Fruit fly (Drosophila melanogaster) whole organism, embryonic: Measurements from ENCODE around the gene CG9372.

Experiments
- Aef1 ChIP-seq: fragments of 200-800 bp; sonication (Bioruptor generic); IDR thresholded peaks from 3 replicates; pipeline ENCODE4 v1.3.6; 2022; ENCODE audit warnings: missing biosample characterization, missing genetic modification characterization
- CG10267 ChIP-seq: fragments of 200-800 bp; sonication (Bioruptor generic); optimal IDR thresholded peaks from 2 replicates; lab custom pipeline; 2018; ENCODE audit warnings: missing biosample characterization, mild to moderate bottlenecking, missing genetic modification characterization, moderate library complexity
- CG10543 ChIP-seq: fragments of 200-800 bp; sonication (Bioruptor generic); optimal IDR thresholded peaks from 3 replicates; lab custom pipeline; 2017; ENCODE audit warnings: missing biosample characterization, mild to moderate bottlenecking, missing genetic modification characterization, moderate library complexity
- CG12744 ChIP-seq: fragments of 200-800 bp; sonication (Bioruptor generic); optimal IDR thresholded peaks from 2 replicates; lab custom pipeline; 2016; ENCODE audit warnings: missing biosample characterization, missing genetic modification characterization
- CG13123 ChIP-seq: fragments of 200-800 bp; sonication (Bioruptor generic); optimal IDR thresholded peaks from 2 replicates; lab custom pipeline; 2016; ENCODE audit warnings: missing biosample characterization, missing genetic modification characterization
- CG13424 ChIP-seq: fragments of 200-800 bp; sonication (Bioruptor generic); optimal IDR thresholded peaks from 2 replicates; lab custom pipeline; 2019; ENCODE audit warnings: missing biosample characterization, mild to moderate bottlenecking, missing genetic modification characterization, moderate library complexity
- CG13624 ChIP-seq: fragments of 200-800 bp; sonication (Bioruptor generic); optimal IDR thresholded peaks from 2 replicates; lab custom pipeline; 2016; ENCODE audit warnings: missing biosample characterization, missing genetic modification characterization
- CG14667 ChIP-seq: fragments of 200-800 bp; sonication (Bioruptor generic); IDR thresholded peaks from 2 replicates; pipeline ENCODE4 v1.3.6; 2022; ENCODE audit warnings: missing biosample characterization, missing genetic modification characterization
- CG14710 ChIP-seq: fragments of 200-800 bp; sonication (Bioruptor generic); optimal IDR thresholded peaks from 3 replicates; lab custom pipeline; 2019; ENCODE audit warnings: missing biosample characterization, mild to moderate bottlenecking, missing genetic modification characterization, moderate library complexity
- CG18476 ChIP-seq: fragments of 200-800 bp; sonication (Bioruptor generic); optimal IDR thresholded peaks from 2 replicates; lab custom pipeline; 2016; ENCODE audit warnings: missing biosample characterization, mild to moderate bottlenecking, missing genetic modification characterization
- CG34376 ChIP-seq: fragments of 200-800 bp; sonication (Bioruptor generic); optimal IDR thresholded peaks from 2 replicates; lab custom pipeline; 2018; ENCODE audit warnings: missing biosample characterization, mild to moderate bottlenecking, missing genetic modification characterization
- CG3838 ChIP-seq: fragments of 200-800 bp; sonication (Bioruptor generic); optimal IDR thresholded peaks from 3 replicates; lab custom pipeline; 2016; ENCODE audit warnings: missing biosample characterization, missing genetic modification characterization
- CG5245 ChIP-seq: fragments of 200-800 bp; sonication (Bioruptor generic); optimal IDR thresholded peaks from 3 replicates; lab custom pipeline; 2016; ENCODE audit warnings: missing biosample characterization, missing genetic modification characterization
- CG7987 ChIP-seq: fragments of 200-800 bp; sonication (Bioruptor generic); optimal IDR thresholded peaks from 2 replicates; lab custom pipeline; 2018; ENCODE audit warnings: missing biosample characterization, mild to moderate bottlenecking, missing genetic modification characterization, moderate library complexity
- CG8290 ChIP-seq, 3 experiments: fragments of 200-800 bp; sonication (Bioruptor generic); optimal IDR thresholded peaks; 2 replicates each; lab custom pipeline; 2016 to 2019; ENCODE audit warnings: missing biosample characterization in 3 of 3, missing genetic modification characterization in 3 of 3, mild to moderate bottlenecking in 2 of 3, moderate library complexity in 1 of 3
- CG9215 ChIP-seq: fragments of 200-800 bp; sonication (Bioruptor generic); IDR thresholded peaks from 2 replicates; pipeline ENCODE4 v1.3.6; 2022; ENCODE audit warnings: missing biosample characterization, missing genetic modification characterization
- CHES-1-like ChIP-seq: fragments of 200-800 bp; sonication (Bioruptor generic); optimal IDR thresholded peaks from 2 replicates; lab custom pipeline; 2016; ENCODE audit warnings: missing biosample characterization, missing genetic modification characterization
- Dek ChIP-seq: fragments of 200-800 bp; sonication (Bioruptor generic); optimal IDR thresholded peaks from 3 replicates; lab custom pipeline; 2019; ENCODE audit warnings: missing biosample characterization, mild to moderate bottlenecking, missing genetic modification characterization, moderate library complexity
- Fer1 ChIP-seq: fragments of 200-800 bp; sonication (Bioruptor generic); optimal IDR thresholded peaks from 2 replicates; lab custom pipeline; 2017; ENCODE audit warnings: missing biosample characterization, mild to moderate bottlenecking, missing genetic modification characterization
- Gug ChIP-seq: fragments of 200-800 bp; sonication (Bioruptor generic); IDR thresholded peaks from 4 replicates; pipeline ENCODE4 v1.3.6; 2022; ENCODE audit warnings: missing biosample characterization, missing genetic modification characterization
- H15 ChIP-seq: fragments of 200-800 bp; sonication (Bioruptor generic); IDR thresholded peaks from 3 replicates; pipeline ENCODE4 v1.3.6; 2022; ENCODE audit warnings: missing biosample characterization, missing genetic modification characterization
- H2.0 ChIP-seq: fragments of 200-800 bp; sonication (Bioruptor generic); IDR thresholded peaks from 2 replicates; pipeline ENCODE4 v1.3.6; 2022; ENCODE audit warnings: missing biosample characterization, missing genetic modification characterization
- Hand ChIP-seq: fragments of 200-800 bp; sonication (Bioruptor generic); optimal IDR thresholded peaks from 2 replicates; lab custom pipeline; 2017; ENCODE audit warnings: mild to moderate bottlenecking, missing biosample characterization, missing genetic modification reagents, missing genetic modification characterization
- Hmx ChIP-seq: fragments of 200-800 bp; sonication (Bioruptor generic); optimal IDR thresholded peaks from 2 replicates; lab custom pipeline; 2016; ENCODE audit warnings: missing biosample characterization, missing genetic modification characterization
- Hr3 ChIP-seq: fragments of 200-800 bp; sonication (Bioruptor generic); optimal IDR thresholded peaks from 3 replicates; lab custom pipeline; 2016; ENCODE audit warnings: missing biosample characterization, missing genetic modification characterization
- Mes4 ChIP-seq: fragments of 200-800 bp; sonication (Bioruptor generic); optimal IDR thresholded peaks from 2 replicates; lab custom pipeline; 2016; ENCODE audit warnings: missing biosample characterization, missing genetic modification characterization
- Nf-YB ChIP-seq: fragments of 200-800 bp; sonication (Bioruptor generic); optimal IDR thresholded peaks from 3 replicates; lab custom pipeline; 2019; ENCODE audit warnings: missing biosample characterization, mild to moderate bottlenecking, missing genetic modification characterization, moderate library complexity
- Rfx ChIP-seq: fragments of 200-800 bp; sonication (Bioruptor generic); IDR thresholded peaks from 2 replicates; pipeline ENCODE4 v1.3.6; 2022; ENCODE audit warnings: missing biosample characterization, missing genetic modification characterization
- Spps ChIP-seq: fragments of 200-800 bp; sonication (Bioruptor generic); optimal IDR thresholded peaks from 2 replicates; lab custom pipeline; 2018; ENCODE audit warnings: missing biosample characterization, mild to moderate bottlenecking, missing genetic modification characterization
- Stat92E ChIP-seq, 3 experiments: fragments of >200 bp in 2 of 3; fragments of 200-800 bp in 1 of 3; sonication (Bioruptor generic) in 1 of 3; optimal IDR thresholded peaks; 2 replicates each; lab custom pipeline; 2017 to 2019; ENCODE audit warnings: missing biosample characterization in 3 of 3, missing genetic modification characterization in 3 of 3, mild to moderate bottlenecking in 1 of 3, moderate library complexity in 1 of 3
- ac ChIP-seq: fragments of 200-800 bp; sonication (Bioruptor generic); optimal IDR thresholded peaks from 3 replicates; lab custom pipeline; 2017; ENCODE audit warnings: missing biosample characterization, mild to moderate bottlenecking, missing genetic modification characterization
- ato ChIP-seq: fragments of 200-800 bp; sonication (Bioruptor generic); IDR thresholded peaks from 2 replicates; pipeline ENCODE4 v1.3.6; 2022; ENCODE audit warnings: missing biosample characterization, missing genetic modification characterization; ENCODE audit not compliant: partially characterized antibody
- bbx ChIP-seq: fragments of 200-800 bp; sonication (Bioruptor generic); IDR thresholded peaks from 2 replicates; pipeline ENCODE4 v1.3.6; 2022; ENCODE audit warnings: missing biosample characterization, missing genetic modification characterization; ENCODE audit not compliant: partially characterized antibody
- bowl ChIP-seq: fragments of 200-800 bp; sonication (Bioruptor generic); IDR thresholded peaks from 2 replicates; pipeline ENCODE4 v1.3.6; 2022; ENCODE audit warnings: missing biosample characterization, missing genetic modification characterization
- br ChIP-seq: fragments of >200 bp; optimal IDR thresholded peaks from 2 replicates; lab custom pipeline; 2017
- btn ChIP-seq: fragments of 200-800 bp; sonication (Bioruptor generic); optimal IDR thresholded peaks from 2 replicates; lab custom pipeline; 2016; ENCODE audit warnings: missing biosample characterization, missing genetic modification characterization
- crol ChIP-seq: fragments of 200-800 bp; sonication (Bioruptor generic); IDR thresholded peaks from 2 replicates; pipeline ENCODE4 v1.3.6; 2022; ENCODE audit warnings: missing biosample characterization, missing genetic modification characterization
- ftz-f1 ChIP-seq: fragments of 200-800 bp; sonication (Bioruptor generic); optimal IDR thresholded peaks from 2 replicates; lab custom pipeline; 2016; ENCODE audit warnings: missing biosample characterization, missing genetic modification characterization
- grau ChIP-seq: fragments of 200-800 bp; optimal IDR thresholded peaks from 3 replicates; lab custom pipeline; 2019; ENCODE audit warnings: missing biosample characterization, mild to moderate bottlenecking, missing genetic modification characterization, moderate library complexity
- ham ChIP-seq: fragments of 200-800 bp; sonication (Bioruptor generic); IDR thresholded peaks from 2 replicates; pipeline ENCODE4 v1.3.6; 2022; ENCODE audit warnings: missing biosample characterization, missing genetic modification characterization
- inv ChIP-seq: fragments of 200-800 bp; sonication (Bioruptor generic); IDR thresholded peaks from 2 replicates; pipeline ENCODE4 v1.3.6; 2022; ENCODE audit warnings: missing biosample characterization, missing genetic modification characterization; ENCODE audit not compliant: partially characterized antibody
- kah ChIP-seq: fragments of 200-800 bp; sonication (Bioruptor generic); optimal IDR thresholded peaks from 2 replicates; lab custom pipeline; 2018; ENCODE audit warnings: missing biosample characterization, mild to moderate bottlenecking, missing genetic modification characterization
- ken ChIP-seq: fragments of 200-800 bp; sonication (Bioruptor generic); IDR thresholded peaks from 3 replicates; pipeline ENCODE4 v1.3.6; 2022; ENCODE audit warnings: missing biosample characterization, missing genetic modification characterization
- maf-S ChIP-seq: fragments of 200-800 bp; sonication (Bioruptor generic); optimal IDR thresholded peaks from 2 replicates; lab custom pipeline; 2016; ENCODE audit warnings: missing biosample characterization, missing genetic modification characterization
- peb ChIP-seq: fragments of 200-800 bp; sonication (Bioruptor generic); IDR thresholded peaks from 2 replicates; pipeline ENCODE4 v1.3.6; 2022; ENCODE audit warnings: missing biosample characterization, missing genetic modification characterization
- prd ChIP-seq, 3 experiments: fragments of >200 bp in 2 of 3; fragments of 200-800 bp in 1 of 3; sonication (Bioruptor generic) in 1 of 3; optimal IDR thresholded peaks in 2 of 3; IDR thresholded peaks in 1 of 3; 2 replicates in 2 of 3; 3 replicates in 1 of 3; pipeline versions ENCODE4 v1.3.6 to Lab custom; 2017 to 2022; ENCODE audit warnings: missing biosample characterization in 1 of 3, missing genetic modification characterization in 1 of 3
- psq ChIP-seq: fragments of 200-800 bp; sonication (Bioruptor generic); optimal IDR thresholded peaks from 2 replicates; lab custom pipeline; 2017; ENCODE audit warnings: missing biosample characterization, missing genetic modification characterization
- tin ChIP-seq: fragments of 200-800 bp; sonication (Bioruptor generic); optimal IDR thresholded peaks from 3 replicates; lab custom pipeline; 2016; ENCODE audit warnings: missing biosample characterization, missing genetic modification characterization
- tll ChIP-seq, 2 experiments: fragments of 200-800 bp in 1 of 2; fragments of >200 bp in 1 of 2; sonication (Bioruptor generic) in 1 of 2; optimal IDR thresholded peaks; 2 replicates each; lab custom pipeline; 2017 to 2019; ENCODE audit warnings: missing biosample characterization in 2 of 2, missing genetic modification characterization in 2 of 2, mild to moderate bottlenecking in 1 of 2, moderate library complexity in 1 of 2
- twi ChIP-seq: fragments of 200-800 bp; optimal IDR thresholded peaks from 2 replicates; lab custom pipeline; 2019; ENCODE audit warnings: missing biosample characterization, mild to moderate bottlenecking, missing genetic modification characterization, moderate library complexity
- unpg ChIP-seq: fragments of 200-800 bp; sonication (Bioruptor generic); optimal IDR thresholded peaks from 3 replicates; lab custom pipeline; 2018; ENCODE audit warnings: missing biosample characterization, mild to moderate bottlenecking, missing genetic modification characterization, moderate library complexity

The CG9372 gene

dm6 chr3L:19630701-19631100 is 24.7 kb downstream of the CG9372 start (continued):
- TF ChIP-seq H15, result no peak
- TF ChIP-seq Hmx (GFP tag; lab: Kevin White, UChicago), result no peak
- no peak for TF ChIP-seq maf-S (GFP tag; lab: Kevin White, UChicago)
- no peak for TF ChIP-seq kah
- peak; percentile 55 for TF ChIP-seq CG10543 (GFP tag; lab: Kevin White, UChicago)
- peak; percentile 2 for TF ChIP-seq CG13624
- peak; percentile 18 for TF ChIP-seq CHES-1-like (GFP tag; lab: Kevin White, UChicago)
- no peak for TF ChIP-seq CG14710
- no peak for TF ChIP-seq CG13123 (GFP tag; lab: Kevin White, UChicago)
- TF ChIP-seq Mes4 (GFP tag; lab: Kevin White, UChicago), result no peak
- TF ChIP-seq CG34376 (GFP tag; lab: Kevin White, UChicago), result peak; percentile 64
- TF ChIP-seq Rfx (GFP tag; lab: Robert Waterston, UW), result 0 out of 2 replicates have a peak, but pooled peaks have one; percentile 13
- peak; percentile 32; the same call in 1 of the 2 replicates for TF ChIP-seq bbx (GFP tag; lab: Robert Waterston, UW)
- no peak for TF ChIP-seq Dek (tag; lab: Kevin White, UChicago)
- no peak for TF ChIP-seq CG13424
- TF ChIP-seq tin (GFP tag; lab: Kevin White, UChicago), result no peak
- TF ChIP-seq grau (tag; lab: Kevin White, UChicago), result no peak
- TF ChIP-seq ac (GFP tag; lab: Kevin White, UChicago), result peak; percentile 4
- TF ChIP-seq psq, result no peak
- TF ChIP-seq CG18476, result no peak
- TF ChIP-seq CG3838 (GFP tag; lab: Kevin White, UChicago), result no peak
- no peak for TF ChIP-seq CG7987 (GFP tag; lab: Kevin White, UChicago)
- TF ChIP-seq ham (GFP tag; lab: Robert Waterston, UW), result no peak
- TF ChIP-seq H2.0, result no peak
- TF ChIP-seq CG14667 (GFP tag; lab: Robert Waterston, UW), result no peak
- peak; percentile 42 for TF ChIP-seq Fer1 (GFP tag; lab: Kevin White, UChicago)
- no peak for TF ChIP-seq twi (tag; lab: Kevin White, UChicago)
- TF ChIP-seq CG5245, result no peak
- no peak for TF ChIP-seq CG8290 (GFP tag; optimal IDR thresholded peaks at IDR 0.05; lab: Kevin White, UChicago)
- no peak for TF ChIP-seq CG8290 (tag; optimal IDR thresholded peaks at IDR 0.05; lab: Kevin White, UChicago)
- TF ChIP-seq Nf-YB (GFP tag; lab: Kevin White, UChicago), result no peak
- TF ChIP-seq Hand (GFP tag; lab: Kevin White, UChicago), result no peak
- TF ChIP-seq CG10267 (tag; lab: Kevin White, UChicago), result no peak
- peak; percentile 74 for TF ChIP-seq crol
- no peak for TF ChIP-seq Gug (GFP tag; lab: Robert Waterston, UW)
- no peak for TF ChIP-seq bowl (GFP tag; lab: Robert Waterston, UW)
- no peak for TF ChIP-seq ato (GFP tag; lab: Robert Waterston, UW)
- TF ChIP-seq unpg, result no peak
- no peak for TF ChIP-seq CG9215 (GFP tag; lab: Robert Waterston, UW)
- TF ChIP-seq Hr3, result no peak
- TF ChIP-seq Stat92E (GFP tag; optimal IDR thresholded peaks at IDR 0.05; lab: Kevin White, UChicago), result no peak
- TF ChIP-seq ftz-f1 (GFP tag; lab: Kevin White, UChicago), result no peak
- no peak for TF ChIP-seq btn (GFP tag; lab: Kevin White, UChicago)
- no peak for TF ChIP-seq CG12744 (GFP tag; lab: Kevin White, UChicago)
- TF ChIP-seq br, result no peak
- no peak for TF ChIP-seq ken (GFP tag; lab: Robert Waterston, UW)
- TF ChIP-seq tll (GFP tag; optimal IDR thresholded peaks at IDR 0.05; lab: Kevin White, UChicago), result no peak
- no peak for TF ChIP-seq inv (GFP tag; lab: Robert Waterston, UW)
- no peak for TF ChIP-seq Aef1 (GFP tag; lab: Robert Waterston, UW)
- TF ChIP-seq peb (GFP tag; lab: Robert Waterston, UW), result no peak
- TF ChIP-seq prd (optimal IDR thresholded peaks at IDR 0.05; lab: Kevin White, UChicago), result no peak
- no peak for TF ChIP-seq prd (GFP tag; IDR thresholded peaks at IDR 0.05; lab: Robert Waterston, UW)
- no peak for TF ChIP-seq Spps (tag; lab: Kevin White, UChicago)
